Worm (Caenorhabditis elegans) whole organism, midembryonic: ENCODE data around the gene F55B12.10.

Experiments used
- T22C8.4 ChIP-seq: fragments of 200-800 bp; sonication (Bioruptor generic); IDR thresholded peaks from 2 replicates; pipeline ENCODE4 v1.3.6; 2022; ENCODE audit warnings: missing genetic modification characterization, missing compliant biosample characterization
- cog-1 ChIP-seq: sonication (generic microtip); optimal IDR thresholded peaks from 2 replicates; lab custom pipeline; 2016; ENCODE audit warnings: missing genetic modification characterization, missing compliant biosample characterization
- flt-1 ChIP-seq: fragments of 200-800 bp; sonication (Bioruptor generic); IDR thresholded peaks from 2 replicates; pipeline ENCODE4 v1.3.6; 2022; ENCODE audit warnings: missing genetic modification characterization, missing compliant biosample characterization
- klf-2 ChIP-seq: fragments of 200-800 bp; sonication (Bioruptor generic); conservative IDR thresholded peaks from 2 replicates; pipeline ENCODE4 v1.3.6; 2022; ENCODE audit warnings: missing genetic modification reagents, missing genetic modification characterization, missing compliant biosample characterization
- med-1 ChIP-seq: sonication (generic microtip); optimal IDR thresholded peaks from 2 replicates; lab custom pipeline; 2017; ENCODE audit warnings: missing genetic modification characterization, mild to moderate bottlenecking, missing compliant biosample characterization, antibody characterized with exemption, missing genetic modification reagents; ENCODE audit not compliant: insufficient read depth
- ref-1 ChIP-seq: fragments of 200-800 bp; sonication (Bioruptor generic); conservative IDR thresholded peaks from 2 replicates; pipeline ENCODE4 v1.3.6; 2022; ENCODE audit warnings: missing genetic modification reagents, missing genetic modification characterization, missing compliant biosample characterization
- tab-1 ChIP-seq: fragments of 200-800 bp; sonication (Bioruptor generic); IDR thresholded peaks from 2 replicates; pipeline ENCODE4 v1.3.6; 2022; ENCODE audit warnings: missing genetic modification characterization, missing compliant biosample characterization
- ztf-23 ChIP-seq: fragments of 200-800 bp; sonication (Bioruptor generic); IDR thresholded peaks from 2 replicates; pipeline ENCODE4 v1.3.6; 2022; ENCODE audit warnings: missing genetic modification reagents, missing genetic modification characterization, missing compliant biosample characterization
- ztf-29 ChIP-seq: fragments of 200-800 bp; sonication (Bioruptor generic); IDR thresholded peaks from 2 replicates; pipeline ENCODE4 v1.3.6; 2022; ENCODE audit warnings: missing genetic modification reagents, missing genetic modification characterization, missing compliant biosample characterization

- TF ChIP-seq med-1 (GFP tag; lab: Kevin White, UChicago) (no peak), ztf-23 (GFP tag; lab: Robert Waterston, UW) (no peak), flt-1 (GFP tag; lab: Robert Waterston, UW) (no peak), ref-1 (GFP tag; lab: Robert Waterston, UW) (no peak), ztf-29 (GFP tag; lab: Robert Waterston, UW) (no peak), klf-2 (no peak), tab-1 (GFP tag; lab: Robert Waterston, UW) (no peak), T22C8.4 (no peak), cog-1 (no peak)
Measured at ce11 chrV:13863700-13864099, 24.2 kb downstream of the F55B12.10 start.
